Worm (Caenorhabditis elegans) whole organism, L1 larva: ENCODE results near the gene Y6E2A.1.

Experiments
- C04F5.9 ChIP-seq: sonication (generic microtip); optimal IDR thresholded peaks from 2 replicates; lab custom pipeline; 2016; ENCODE audit warnings: missing genetic modification characterization, missing compliant biosample characterization
- Y116A8C.19 ChIP-seq: sonication (generic microtip); optimal IDR thresholded peaks from 2 replicates; lab custom pipeline; 2016; ENCODE audit warnings: missing compliant biosample characterization, missing genetic modification characterization, borderline replicate concordance
- aha-1 ChIP-seq: fragments of 150-350 bp; optimal IDR thresholded peaks from 2 replicates; lab custom pipeline; 2014; ENCODE audit warnings: missing biosample characterization, missing genetic modification characterization
- alr-1 ChIP-seq: fragments of 200-800 bp; sonication (Bioruptor generic); optimal IDR thresholded peaks from 2 replicates; lab custom pipeline; 2018; ENCODE audit warnings: borderline replicate concordance, mild to moderate bottlenecking, missing genetic modification characterization, missing compliant biosample characterization
- ama-1 ChIP-seq: fragments of 150-350 bp; optimal IDR thresholded peaks from 2 replicates; lab custom pipeline; 2014
- blmp-1 ChIP-seq: fragments of 150-350 bp; optimal IDR thresholded peaks from 2 replicates; lab custom pipeline; 2014; ENCODE audit warnings: missing biosample characterization, missing genetic modification characterization
- ceh-90 ChIP-seq: sonication (generic microtip); optimal IDR thresholded peaks from 2 replicates; lab custom pipeline; 2016; ENCODE audit warnings: missing genetic modification characterization, missing compliant biosample characterization
- ces-1 ChIP-seq: fragments of 150-350 bp; optimal IDR thresholded peaks from 2 replicates; lab custom pipeline; 2014; ENCODE audit warnings: missing biosample characterization, missing genetic modification reagents, missing genetic modification characterization
- efl-3 ChIP-seq: fragments of 200-800 bp; sonication (Bioruptor generic); optimal IDR thresholded peaks from 2 replicates; lab custom pipeline; 2018; ENCODE audit warnings: mild to moderate bottlenecking, missing genetic modification characterization, missing compliant biosample characterization
- elt-2 ChIP-seq: sonication (generic microtip); optimal IDR thresholded peaks from 2 replicates; lab custom pipeline; 2016; ENCODE audit warnings: missing genetic modification characterization, mild to moderate bottlenecking, inconsistent platforms, missing compliant biosample characterization, missing genetic modification reagents
- elt-3 ChIP-seq, 6 experiments: fragments of 150-350 bp in 1 of 6; sonication (generic microtip); optimal IDR thresholded peaks; 2 replicates each; lab custom pipeline; 2017 to 2018; ENCODE audit warnings: missing biosample characterization in 6 of 6, missing genetic modification characterization in 6 of 6, inconsistent platforms in 1 of 6
- fkh-4 ChIP-seq: sonication (generic microtip); optimal IDR thresholded peaks from 2 replicates; lab custom pipeline; 2016; ENCODE audit warnings: missing compliant biosample characterization, missing genetic modification characterization, borderline replicate concordance
- fkh-8 ChIP-seq: sonication (generic microtip); optimal IDR thresholded peaks from 2 replicates; lab custom pipeline; 2016; ENCODE audit warnings: mild to moderate bottlenecking, missing genetic modification characterization, missing compliant biosample characterization
- hlh-17 ChIP-seq: fragments of 200-800 bp; sonication (Bioruptor generic); optimal IDR thresholded peaks from 2 replicates; lab custom pipeline; 2018; ENCODE audit warnings: missing genetic modification characterization, mild to moderate bottlenecking, missing compliant biosample characterization, moderate library complexity, borderline replicate concordance
- hlh-4 ChIP-seq: sonication (generic microtip); optimal IDR thresholded peaks from 2 replicates; lab custom pipeline; 2016; ENCODE audit warnings: mild to moderate bottlenecking, missing genetic modification characterization, missing compliant biosample characterization
- hpl-2 ChIP-seq: fragments of 150-350 bp; optimal IDR thresholded peaks from 2 replicates; lab custom pipeline; 2014; ENCODE audit warnings: missing biosample characterization, missing genetic modification reagents, missing genetic modification characterization
- isw-1 ChIP-seq: fragments of 200-800 bp; sonication (Bioruptor generic); IDR thresholded peaks from 2 replicates; pipeline ENCODE4 v1.3.6; 2022; ENCODE audit warnings: missing genetic modification characterization, missing compliant biosample characterization
- lin-14 ChIP-seq: fragments of 200-800 bp; sonication (Bioruptor generic); optimal IDR thresholded peaks from 2 replicates; lab custom pipeline; 2018; ENCODE audit warnings: mild to moderate bottlenecking, missing genetic modification characterization, moderate library complexity, missing compliant biosample characterization
- lin-39 ChIP-seq: fragments of 150-350 bp; optimal IDR thresholded peaks from 2 replicates; lab custom pipeline; 2014; ENCODE audit warnings: missing biosample characterization, missing genetic modification reagents, missing genetic modification characterization
- lir-3 ChIP-seq: sonication (generic microtip); optimal IDR thresholded peaks from 2 replicates; lab custom pipeline; 2016; ENCODE audit warnings: mild to moderate bottlenecking, missing genetic modification characterization, moderate library complexity, missing compliant biosample characterization; ENCODE audit not compliant: poor library complexity
- lsy-2 ChIP-seq, 2 experiments: fragments of 150-350 bp; optimal IDR thresholded peaks; 2 replicates each; lab custom pipeline; 2014; ENCODE audit warnings: missing biosample characterization in 2 of 2, missing genetic modification characterization in 2 of 2
- mep-1 ChIP-seq: fragments of 150-350 bp; optimal IDR thresholded peaks from 2 replicates; lab custom pipeline; 2014; ENCODE audit warnings: missing biosample characterization, missing genetic modification characterization
- nhr-19 ChIP-seq: fragments of 200-800 bp; sonication (Bioruptor generic); conservative IDR thresholded peaks from 2 replicates; pipeline ENCODE4 v1.3.6; 2022; ENCODE audit warnings: missing genetic modification characterization, missing compliant biosample characterization
- nhr-237 ChIP-seq: fragments of 150-350 bp; optimal IDR thresholded peaks from 2 replicates; lab custom pipeline; 2014; ENCODE audit warnings: missing biosample characterization, missing genetic modification characterization
- nhr-28 ChIP-seq: fragments of 150-350 bp; optimal IDR thresholded peaks from 2 replicates; lab custom pipeline; 2014; ENCODE audit warnings: missing biosample characterization, missing genetic modification characterization
- nhr-71 ChIP-seq: sonication (generic microtip); optimal IDR thresholded peaks from 2 replicates; lab custom pipeline; 2016; ENCODE audit warnings: mild to moderate bottlenecking, missing genetic modification characterization, moderate library complexity, missing compliant biosample characterization
- rnt-1 ChIP-seq: sonication (generic microtip); optimal IDR thresholded peaks from 2 replicates; lab custom pipeline; 2016; ENCODE audit warnings: mild to moderate bottlenecking, missing genetic modification characterization, moderate library complexity, missing compliant biosample characterization
- skn-1 ChIP-seq: fragments of 150-350 bp; optimal IDR thresholded peaks from 2 replicates; lab custom pipeline; 2014; ENCODE audit warnings: missing biosample characterization, missing genetic modification characterization
- snpc-4 ChIP-seq: fragments of 150-350 bp; optimal IDR thresholded peaks from 2 replicates; lab custom pipeline; 2014; ENCODE audit warnings: missing biosample characterization, missing genetic modification characterization
- sptf-1 ChIP-seq: fragments of 150-350 bp; optimal IDR thresholded peaks from 2 replicates; lab custom pipeline; 2014; ENCODE audit warnings: missing biosample characterization, missing genetic modification characterization
- sup-37 ChIP-seq: fragments of 200-800 bp; sonication (Bioruptor generic); optimal IDR thresholded peaks from 2 replicates; lab custom pipeline; 2018; ENCODE audit warnings: mild to moderate bottlenecking, missing genetic modification characterization, missing compliant biosample characterization
- tbx-2 ChIP-seq: sonication (generic microtip); optimal IDR thresholded peaks from 2 replicates; lab custom pipeline; 2016; ENCODE audit warnings: missing genetic modification characterization, missing compliant biosample characterization
- unc-62 ChIP-seq: fragments of 150-350 bp; optimal IDR thresholded peaks from 2 replicates; lab custom pipeline; 2014; ENCODE audit warnings: missing biosample characterization, missing genetic modification reagents, missing genetic modification characterization
- vab-15 ChIP-seq: sonication (generic microtip); optimal IDR thresholded peaks from 2 replicates; lab custom pipeline; 2017; ENCODE audit warnings: missing genotype, mild to moderate bottlenecking, missing genetic modification characterization, missing compliant biosample characterization
- ztf-4 ChIP-seq: fragments of 150-350 bp; optimal IDR thresholded peaks from 2 replicates; lab custom pipeline; 2014; ENCODE audit warnings: missing biosample characterization, missing genetic modification characterization

Gene Y6E2A.1

ce11 chrV:15721888-15722287, 11.6 kb upstream of the Y6E2A.1 start, which contains the start of gene srh-140:
Gene srh-140, plus strand, starts transcription at chrV:15722188.
- TF ChIP-seq hlh-17 (GFP tag; lab: Kevin White, UChicago) (no peak), Y116A8C.19 (tag; lab: Kevin White, UChicago) (no peak), nhr-19 (GFP tag; lab: Robert Waterston, UW) (no peak), unc-62 (no peak), ces-1 (no peak), lsy-2 (tag; optimal IDR thresholded peaks at IDR 0.05; lab: Kevin White, UChicago) (no peak), lin-39 (tag; lab: Kevin White, UChicago) (no peak), lir-3 (tag; lab: Kevin White, UChicago) (no peak), mep-1 (tag; lab: Kevin White, UChicago) (no peak), ztf-4 (tag; lab: Kevin White, UChicago) (no peak), skn-1 (no peak), tbx-2 (tag; lab: Kevin White, UChicago) (no peak), blmp-1 (no peak), nhr-28 (tag; lab: Kevin White, UChicago) (no peak), elt-3 (tag; optimal IDR thresholded peaks at IDR 0.05; lab: Kevin White, UChicago) (no peak), rnt-1 (tag; lab: Kevin White, UChicago) (no peak), hpl-2 (GFP tag; lab: Kevin White, UChicago) (no peak), nhr-237 (tag; lab: Kevin White, UChicago) (no peak), ceh-90 (tag; lab: Kevin White, UChicago) (no peak), lin-14 (GFP tag; lab: Kevin White, UChicago) (no peak)

- no peak for TF ChIP-seq C04F5.9 (tag; lab: Kevin White, UChicago)
- TF ChIP-seq hlh-4 (tag; lab: Kevin White, UChicago), result peak; percentile 95
Measured at ce11 chrV:15721431-15721830, 11.1 kb upstream of the Y6E2A.1 start.

ce11 chrV:15719570-15719969, 9.3 kb upstream of the Y6E2A.1 start, which contains the start of gene Y6E2A.7:
Gene Y6E2A.7, plus strand, starts transcription at chrV:15719870.
- TF ChIP-seq vab-15 (tag; lab: Kevin White, UChicago), result no peak
- TF ChIP-seq tbx-2 (tag; lab: Kevin White, UChicago), result no peak
- no peak for TF ChIP-seq hpl-2 (GFP tag; lab: Kevin White, UChicago)

- TF ChIP-seq sup-37, result no peak
- no peak for TF ChIP-seq C04F5.9 (tag; lab: Kevin White, UChicago)
- TF ChIP-seq nhr-71, result no peak
- TF ChIP-seq sptf-1 (tag; lab: Kevin White, UChicago), result no peak
- TF ChIP-seq skn-1, result no peak
Measured at ce11 chrV:15718562-15718961, 8.3 kb upstream of the Y6E2A.1 start, which contains the start of gene Y6E2A.5. Gene Y6E2A.5, minus strand, starts transcription at chrV:15718662.

- TF ChIP-seq ama-1 (lab: Kevin White, UChicago), result no peak
- no peak for TF ChIP-seq elt-2
- TF ChIP-seq efl-3, result no peak
- no peak for TF ChIP-seq fkh-4
- TF ChIP-seq fkh-8 (tag; lab: Kevin White, UChicago), result no peak
- no peak for TF ChIP-seq nhr-19 (GFP tag; lab: Robert Waterston, UW)
- TF ChIP-seq tbx-2 (tag; lab: Kevin White, UChicago), result no peak
- no peak for TF ChIP-seq alr-1 (tag; lab: Kevin White, UChicago)
- no peak for TF ChIP-seq lsy-2 (tag; optimal IDR thresholded peaks at IDR 0.05; lab: Kevin White, UChicago)
- no peak for TF ChIP-seq ces-1
- no peak for TF ChIP-seq aha-1 (tag; lab: Kevin White, UChicago)
- TF ChIP-seq snpc-4, result no peak
- TF ChIP-seq isw-1 (GFP tag; lab: Robert Waterston, UW), result no peak
- no peak for TF ChIP-seq ztf-4 (tag; lab: Kevin White, UChicago)
Measured at ce11 chrV:15716679-15717078, 6.4 kb upstream of the Y6E2A.1 start, which contains the start of gene Y6E2A.4. Gene Y6E2A.4, minus strand, starts transcription at chrV:15716779.
